Worm (Caenorhabditis elegans): ENCODE data around the gene F17C11.4.

F17C11.4 gene

DNA sequence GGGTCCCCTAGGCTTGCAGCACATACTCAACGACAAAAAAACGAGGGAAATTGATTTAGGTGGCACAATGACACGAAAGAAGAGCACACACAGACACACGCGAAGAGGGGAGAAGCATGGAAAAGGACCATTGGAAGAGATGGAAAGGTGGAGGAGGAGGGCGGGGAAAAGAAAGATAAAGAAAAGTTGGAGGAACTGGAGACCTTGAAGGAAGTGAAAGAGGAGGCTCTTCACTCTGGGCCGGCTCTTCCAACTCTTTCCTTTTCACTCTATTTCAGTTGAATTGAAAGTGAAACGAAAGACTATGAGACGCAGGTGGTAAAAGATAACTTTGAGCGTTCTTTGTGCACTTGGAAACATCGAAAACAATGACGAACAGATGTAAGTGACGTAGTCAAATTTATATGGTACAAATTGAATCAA is 9.8 kb downstream of the F17C11.4 start (continued):
- TF ChIP-seq ztf-4 (tag; optimal IDR thresholded peaks at IDR 0.05) (peak; percentile 61), grh-1 (GFP tag; IDR thresholded peaks at IDR 0.05) (no peak), unc-130 (tag; optimal IDR thresholded peaks at IDR 0.05) (no peak), dpl-1 (GFP tag; optimal IDR thresholded peaks at IDR 0.05) (peak in 2 of 3 experiments; percentile 23 to 42), nhr-76 (tag; optimal IDR thresholded peaks at IDR 0.05) (no peak), nhr-12 (tag; optimal IDR thresholded peaks at IDR 0.05) (no peak), nhr-84 (tag; optimal IDR thresholded peaks at IDR 0.05) (no peak), blmp-1 (tag; optimal IDR thresholded peaks at IDR 0.05) (peak; percentile 73), unc-30 (tag; optimal IDR thresholded peaks at IDR 0.05) (no peak), jun-1 (tag; optimal IDR thresholded peaks at IDR 0.05) (peak; percentile 15), lsy-2 (tag; optimal IDR thresholded peaks at IDR 0.05) (peak; percentile 46 to 61), nhr-237 (tag; optimal IDR thresholded peaks at IDR 0.05) (no peak), nhr-20 (tag; optimal IDR thresholded peaks at IDR 0.05) (peak; percentile 69), lin-15B (tag; optimal IDR thresholded peaks at IDR 0.05) (no peak), F16B12.6 (tag; optimal IDR thresholded peaks at IDR 0.05) (no peak), sup-37 (GFP tag; optimal IDR thresholded peaks at IDR 0.05) (peak; percentile 5), hpl-2 (GFP tag; optimal IDR thresholded peaks at IDR 0.05) (no peak), aha-1 (tag; optimal IDR thresholded peaks at IDR 0.05) (no peak), efl-1 (optimal IDR thresholded peaks at IDR 0.05) (peak; percentile 26 to 49), efl-1 (GFP tag; optimal IDR thresholded peaks at IDR 0.05 in 1 of 2) (peak; percentile 22 to 94), ama-1 (optimal IDR thresholded peaks at IDR 0.05) (no peak), ceh-90 (tag; optimal IDR thresholded peaks at IDR 0.05) (no peak), elt-3 (tag; optimal IDR thresholded peaks at IDR 0.05) (no peak), egl-27 (tag; optimal IDR thresholded peaks at IDR 0.05) (peak in 1 of 2 experiments; percentile 44), lin-39 (tag; optimal IDR thresholded peaks at IDR 0.05) (no peak), pax-3 (tag; optimal IDR thresholded peaks at IDR 0.05) (no peak), ceh-63 (GFP tag; optimal IDR thresholded peaks at IDR 0.05) (no peak), alr-1 (tag; optimal IDR thresholded peaks at IDR 0.05; ENCODE audit: borderline replicate concordance) (no peak), mdl-1 (tag; optimal IDR thresholded peaks at IDR 0.05) (peak in 1 of 2 experiments; percentile 53), mef-2 (tag; optimal IDR thresholded peaks at IDR 0.05) (no peak), nhr-47 (tag; optimal IDR thresholded peaks at IDR 0.05) (peak; percentile 73), C16A3.4 (tag; optimal IDR thresholded peaks at IDR 0.05) (peak; percentile 50), fkh-4 (tag; optimal IDR thresholded peaks at IDR 0.05; ENCODE audit: borderline replicate concordance) (peak; percentile 68), dsc-1 (tag; optimal IDR thresholded peaks at IDR 0.05) (peak; percentile 95), egl-13 (tag; optimal IDR thresholded peaks at IDR 0.05) (peak; percentile 44), ceh-8 (GFP tag; optimal IDR thresholded peaks at IDR 0.05) (peak; percentile 74), fkh-10 (GFP tag; optimal IDR thresholded peaks at IDR 0.05) (peak; percentile 63), unc-62 (GFP tag; optimal IDR thresholded peaks at IDR 0.05) (no peak), nhr-19 (GFP tag; conservative IDR thresholded peaks at IDR 0.05) (peak; percentile 99), aly-2 (tag; optimal IDR thresholded peaks at IDR 0.05) (no peak), unc-86 (tag; optimal IDR thresholded peaks at IDR 0.05) (peak; percentile 78), xbp-1 (tag; optimal IDR thresholded peaks at IDR 0.05) (peak; percentile 77), rnt-1 (tag; optimal IDR thresholded peaks at IDR 0.05) (peak; percentile 42), unc-98 (GFP tag; IDR thresholded peaks at IDR 0.05) (no peak), snpc-4 (tag; optimal IDR thresholded peaks at IDR 0.05) (peak; percentile 6), lin-35 (GFP tag; optimal IDR thresholded peaks at IDR 0.05) (peak; percentile 62 to 64)
